Worm (Caenorhabditis elegans): ENCODE results near the gene H20E11.3.

- no peak for TF ChIP-seq ama-1 (optimal IDR thresholded peaks at IDR 0.05)
- no peak for TF ChIP-seq unc-98 (GFP tag; IDR thresholded peaks at IDR 0.05)
- no peak for TF ChIP-seq unc-62 (GFP tag; optimal IDR thresholded peaks at IDR 0.05)
- TF ChIP-seq pqm-1 (tag; optimal IDR thresholded peaks at IDR 0.05): no peak
- TF ChIP-seq lin-15B (tag; optimal IDR thresholded peaks at IDR 0.05): no peak
- TF ChIP-seq lin-39 (tag; optimal IDR thresholded peaks at IDR 0.05): no peak
- TF ChIP-seq alr-1 (tag; optimal IDR thresholded peaks at IDR 0.05; ENCODE audit: borderline replicate concordance): no peak
- no peak for TF ChIP-seq fkh-4 (tag; optimal IDR thresholded peaks at IDR 0.05; ENCODE audit: borderline replicate concordance)
- TF ChIP-seq hlh-17 (GFP tag; optimal IDR thresholded peaks at IDR 0.05; ENCODE audit: borderline replicate concordance): no peak
- no peak for TF ChIP-seq nhr-90 (tag; optimal IDR thresholded peaks at IDR 0.05; ENCODE audit: poor library complexity)
- TF ChIP-seq nhr-11 (tag; optimal IDR thresholded peaks at IDR 0.05): no peak
- no peak for TF ChIP-seq nhr-237 (tag; optimal IDR thresholded peaks at IDR 0.05)
- no peak for TF ChIP-seq nhr-76 (tag; optimal IDR thresholded peaks at IDR 0.05)
Observed at ce11 chrIV:6806475-6807063, 18.0 kb upstream of the H20E11.3 start, which contains the start of gene C17H12.10.

All from whole organism, L1 larva.